Worm (Caenorhabditis elegans) whole organism, L4 larva: Measurements from ENCODE around the gene C53C11.4.

ENCODE experiments used
- R02D3.7 ChIP-seq: fragments of 150-350 bp; sonication (generic microtip); optimal IDR thresholded peaks from 3 replicates; lab custom pipeline; 2014; ENCODE audit warnings: missing biosample characterization, missing genetic modification characterization
- ama-1 ChIP-seq: fragments of 150-350 bp; optimal IDR thresholded peaks from 2 replicates; lab custom pipeline; 2014; ENCODE audit warnings: inconsistent platforms, mixed read lengths
- ceh-62 ChIP-seq: sonication (generic microtip); optimal IDR thresholded peaks from 2 replicates; lab custom pipeline; 2017; ENCODE audit warnings: missing biosample characterization, missing genetic modification characterization
- ces-1 ChIP-seq: fragments of 150-350 bp; sonication (generic microtip); optimal IDR thresholded peaks from 4 replicates; lab custom pipeline; 2014; ENCODE audit warnings: missing biosample characterization, missing genetic modification reagents, missing genetic modification characterization
- fkh-10 ChIP-seq: fragments of 150-350 bp; optimal IDR thresholded peaks from 2 replicates; lab custom pipeline; 2014; ENCODE audit warnings: missing biosample characterization, missing genetic modification reagents, missing genetic modification characterization
- hlh-30 ChIP-seq: sonication (generic microtip); optimal IDR thresholded peaks from 2 replicates; lab custom pipeline; 2017; ENCODE audit warnings: antibody characterized with exemption, mild to moderate bottlenecking, missing genetic modification characterization, missing compliant biosample characterization; ENCODE audit not compliant: insufficient read depth
- lin-1 ChIP-seq: fragments of 200-800 bp; sonication (Bioruptor generic); IDR thresholded peaks from 2 replicates; pipeline ENCODE4 v1.3.6; 2022; ENCODE audit warnings: missing genetic modification reagents, missing genetic modification characterization, missing compliant biosample characterization
- lin-13 ChIP-seq: fragments of 150-350 bp; optimal IDR thresholded peaks from 2 replicates; lab custom pipeline; 2014; ENCODE audit warnings: missing biosample characterization, missing genetic modification reagents, missing genetic modification characterization
- lin-39 ChIP-seq: fragments of 150-350 bp; optimal IDR thresholded peaks from 2 replicates; lab custom pipeline; 2014; ENCODE audit warnings: missing biosample characterization, missing genetic modification reagents, missing genetic modification characterization
- lsy-2 ChIP-seq, 2 experiments: fragments of 150-350 bp in 1 of 2; sonication (generic microtip) in 1 of 2; optimal IDR thresholded peaks; 2 replicates each; lab custom pipeline; 2014 to 2017; ENCODE audit warnings: missing biosample characterization in 2 of 2, missing genetic modification characterization in 2 of 2
- snpc-4 ChIP-seq: fragments of 150-350 bp; optimal IDR thresholded peaks from 2 replicates; lab custom pipeline; 2014; ENCODE audit warnings: missing biosample characterization, missing genetic modification characterization
- unc-39 ChIP-seq: sonication (generic microtip); optimal IDR thresholded peaks from 2 replicates; lab custom pipeline; 2017; ENCODE audit warnings: missing biosample characterization, missing genetic modification characterization
- zag-1 ChIP-seq: fragments of 150-350 bp; optimal IDR thresholded peaks from 2 replicates; lab custom pipeline; 2014; ENCODE audit warnings: missing biosample characterization, missing genetic modification characterization
- ztf-11 ChIP-seq: fragments of 150-350 bp; optimal IDR thresholded peaks from 2 replicates; lab custom pipeline; 2014; ENCODE audit warnings: missing biosample characterization, missing genetic modification characterization

DNA sequence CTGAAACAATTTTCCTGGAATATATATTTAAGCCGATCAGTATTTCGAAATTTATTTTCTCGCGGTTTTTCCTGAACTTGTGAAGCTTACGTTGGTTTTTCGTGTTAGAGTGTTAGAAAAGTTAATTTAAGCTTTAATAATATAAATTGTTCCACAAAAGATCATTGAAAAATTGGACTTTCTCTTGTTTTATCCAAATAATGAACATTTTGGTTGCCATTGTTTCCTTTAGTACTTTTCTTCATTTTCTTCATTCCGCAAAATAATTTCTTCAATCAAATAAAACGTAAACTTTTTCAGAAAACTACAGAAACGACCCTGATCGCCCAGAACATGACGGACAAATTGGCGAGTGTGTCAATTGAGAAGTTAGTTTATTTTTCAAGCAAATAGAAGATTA is 8.3 kb upstream of the C53C11.4 start, which contains the start of gene fbxa-120:
- no peak for TF ChIP-seq zag-1 (tag; lab: Kevin White, UChicago)
- no peak for TF ChIP-seq snpc-4 (tag; lab: Kevin White, UChicago)
- TF ChIP-seq lsy-2 (tag; optimal IDR thresholded peaks at IDR 0.05; lab: Kevin White, UChicago): no peak
- TF ChIP-seq unc-39 (tag; lab: Kevin White, UChicago): no peak
- TF ChIP-seq lin-13 (GFP tag; lab: Kevin White, UChicago): no peak
- no peak for TF ChIP-seq ama-1
- TF ChIP-seq lin-39 (tag; lab: Kevin White, UChicago): no peak
- TF ChIP-seq ztf-11: no peak
- no peak for TF ChIP-seq lin-1 (GFP tag; lab: Robert Waterston, UW)
- TF ChIP-seq ceh-62 (tag; lab: Kevin White, UChicago): no peak
- no peak for TF ChIP-seq fkh-10 (GFP tag; lab: Kevin White, UChicago)
- no peak for TF ChIP-seq hlh-30 (tag; lab: Kevin White, UChicago)
- no peak for TF ChIP-seq ces-1
- no peak for TF ChIP-seq R02D3.7 (tag; lab: Kevin White, UChicago)
